Worm (Caenorhabditis elegans) whole organism, L3 larva: Measurements from ENCODE around the gene lact-2.

Experiments used
- ceh-16 ChIP-seq: sonication (generic microtip); optimal IDR thresholded peaks from 2 replicates; lab custom pipeline; 2017; ENCODE audit warnings: missing biosample characterization, missing genetic modification characterization
- ceh-82 ChIP-seq: fragments of 150-350 bp; optimal IDR thresholded peaks from 2 replicates; lab custom pipeline; 2014; ENCODE audit warnings: missing biosample characterization, missing genetic modification characterization
- eor-1 ChIP-seq, 2 experiments: fragments of 150-350 bp; optimal IDR thresholded peaks; 2 replicates each; lab custom pipeline; 2014 to 2018; ENCODE audit warnings: missing biosample characterization in 2 of 2, missing genetic modification characterization in 2 of 2
- fos-1 ChIP-seq: fragments of 150-350 bp; optimal IDR thresholded peaks from 2 replicates; lab custom pipeline; 2014; ENCODE audit warnings: missing biosample characterization, missing genetic modification characterization
- mdl-1 ChIP-seq: fragments of 150-350 bp; optimal IDR thresholded peaks from 2 replicates; lab custom pipeline; 2014; ENCODE audit warnings: missing biosample characterization, missing genetic modification characterization
- mml-1 ChIP-seq: fragments of 150-350 bp; sonication (generic microtip); optimal IDR thresholded peaks from 3 replicates; lab custom pipeline; 2014; ENCODE audit warnings: missing biosample characterization, missing genetic modification characterization
- nhr-237 ChIP-seq: fragments of 150-350 bp; optimal IDR thresholded peaks from 2 replicates; lab custom pipeline; 2014; ENCODE audit warnings: missing biosample characterization, missing genetic modification characterization
- nhr-28 ChIP-seq: fragments of 150-350 bp; optimal IDR thresholded peaks from 2 replicates; lab custom pipeline; 2014; ENCODE audit warnings: missing biosample characterization, missing genetic modification characterization
- pha-4 ChIP-seq: fragments of 150-350 bp; optimal IDR thresholded peaks from 2 replicates; lab custom pipeline; 2014; ENCODE audit warnings: missing biosample characterization, missing genetic modification reagents, missing genetic modification characterization
- skn-1 ChIP-seq: fragments of 150-350 bp; optimal IDR thresholded peaks from 2 replicates; lab custom pipeline; 2014; ENCODE audit warnings: missing biosample characterization, missing genetic modification characterization
- unc-39 ChIP-seq: sonication (generic microtip); optimal IDR thresholded peaks from 4 replicates; lab custom pipeline; 2017; ENCODE audit warnings: missing biosample characterization, missing genetic modification characterization
- unc-62 ChIP-seq: fragments of 150-350 bp; sonication (generic microtip); optimal IDR thresholded peaks from 4 replicates; lab custom pipeline; 2014; ENCODE audit warnings: missing biosample characterization, missing genetic modification reagents, missing genetic modification characterization
- ztf-4 ChIP-seq: fragments of 150-350 bp; optimal IDR thresholded peaks from 2 replicates; lab custom pipeline; 2014; ENCODE audit warnings: missing biosample characterization, missing genetic modification characterization

DNA sequence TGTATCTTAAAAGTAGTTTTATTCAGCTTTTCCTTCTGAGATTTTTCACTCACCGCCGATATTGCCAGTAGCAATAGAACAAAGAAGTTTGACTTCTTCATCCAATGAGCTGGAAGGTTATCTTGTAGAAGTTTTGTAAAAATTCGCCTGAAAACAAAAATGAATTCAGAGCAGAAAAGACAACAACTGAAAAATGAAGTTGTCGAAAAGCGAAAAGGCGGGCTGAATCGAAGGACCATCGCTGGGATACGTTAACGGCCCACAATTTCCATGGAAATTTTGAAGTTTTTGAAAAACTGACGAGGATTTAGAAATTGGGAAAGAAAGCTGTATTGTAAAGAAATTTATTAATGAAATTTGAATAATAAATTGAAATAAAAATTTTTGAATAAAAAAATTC lies 27.1 kb downstream of the lact-2 start, which contains the start of gene lov-1:
- TF ChIP-seq fos-1 (tag; lab: Kevin White, UChicago) (no peak), eor-1 (tag; optimal IDR thresholded peaks at IDR 0.05; lab: Kevin White, UChicago) (no peak), unc-62 (GFP tag; lab: Kevin White, UChicago) (no peak), skn-1 (no peak), ztf-4 (tag; lab: Kevin White, UChicago) (no peak), nhr-237 (tag; lab: Kevin White, UChicago) (no peak), nhr-28 (tag; lab: Kevin White, UChicago) (no peak), mml-1 (tag; lab: Kevin White, UChicago) (no peak), mdl-1 (no peak), pha-4 (tag; lab: Kevin White, UChicago) (no peak), ceh-16 (tag; lab: Kevin White, UChicago) (no peak), unc-39 (tag; lab: Kevin White, UChicago) (no peak), ceh-82 (no peak)
